Worm (Caenorhabditis elegans): ENCODE results near the gene Y39A1C.1.

DNA sequence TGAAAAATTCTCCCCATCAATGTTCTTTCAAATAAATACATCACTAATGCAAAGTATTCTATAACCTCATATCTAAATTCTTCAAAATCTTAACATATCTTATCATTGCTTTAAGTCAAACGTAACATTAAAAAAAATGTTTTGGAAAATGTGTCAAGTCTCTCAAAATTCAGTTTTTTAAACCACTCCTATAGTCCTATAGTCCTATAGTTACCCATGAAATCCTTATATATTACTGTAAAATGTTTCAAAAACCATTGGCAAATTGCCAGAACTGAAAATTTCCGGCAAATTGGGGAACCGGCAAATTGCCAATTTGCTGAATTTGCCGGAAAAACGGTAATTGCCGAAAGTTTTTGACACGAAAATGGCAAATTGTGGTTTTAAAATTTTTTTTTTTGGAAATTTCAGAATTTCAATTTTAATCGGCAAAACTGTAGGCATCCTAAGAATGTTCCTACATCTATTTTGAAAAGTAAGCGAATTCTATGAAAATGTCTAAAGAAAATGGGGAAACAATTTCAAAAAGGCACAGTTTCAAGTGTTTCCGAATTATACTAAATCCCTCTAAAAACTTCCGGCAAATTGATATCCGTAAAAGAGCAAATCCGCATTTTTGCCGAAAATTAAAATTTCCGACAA, 49.2 kb downstream of the Y39A1C.1 start:
- TF ChIP-seq rnt-1 (tag; optimal IDR thresholded peaks at IDR 0.05) (no peak), ceh-34 (tag; optimal IDR thresholded peaks at IDR 0.05) (no peak), ceh-22 (tag; optimal IDR thresholded peaks at IDR 0.05) (no peak), ama-1 (optimal IDR thresholded peaks at IDR 0.05) (no peak), fkh-10 (GFP tag; optimal IDR thresholded peaks at IDR 0.05) (no peak), pag-3 (tag; optimal IDR thresholded peaks at IDR 0.05; ENCODE audit: borderline replicate concordance) (no peak), ceh-2 (tag; optimal IDR thresholded peaks at IDR 0.05) (no peak), fax-1 (tag; optimal IDR thresholded peaks at IDR 0.05) (no peak), pha-2 (tag; optimal IDR thresholded peaks at IDR 0.05) (no peak), lim-6 (tag; optimal IDR thresholded peaks at IDR 0.05) (no peak), tbx-2 (tag; optimal IDR thresholded peaks at IDR 0.05) (no peak), pha-4 (tag; optimal IDR thresholded peaks at IDR 0.05) (no peak), zip-5 (tag; optimal IDR thresholded peaks at IDR 0.05) (no peak)

All from whole organism, late embryonic.